Worm (Caenorhabditis elegans): ENCODE data around the gene pdi-1.

DNA sequence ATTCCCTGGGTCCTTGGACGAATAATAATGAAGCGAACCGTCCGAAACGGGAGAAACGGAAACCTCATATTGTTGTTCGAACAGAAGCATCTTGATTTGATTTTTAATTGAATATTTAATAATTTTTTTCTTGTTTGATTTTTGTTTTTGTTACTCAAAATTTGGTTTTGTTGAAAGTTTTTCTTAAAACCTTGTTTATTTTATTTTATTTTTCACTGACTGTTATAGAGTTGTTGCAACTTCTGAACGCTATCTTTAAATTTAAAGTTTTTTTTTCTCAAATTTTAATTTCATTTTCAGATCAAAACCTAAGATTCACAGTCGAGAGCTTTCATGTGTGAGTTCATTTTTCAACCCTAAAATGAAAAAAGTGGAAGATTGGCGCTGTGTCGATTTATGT, 7.8 kb upstream of the pdi-1 start, which contains the start of gene alkb-8:
- TF ChIP-seq fkh-10 (GFP tag; optimal IDR thresholded peaks at IDR 0.05) = no peak
- no peak for TF ChIP-seq ama-1 (optimal IDR thresholded peaks at IDR 0.05)
- no peak for TF ChIP-seq nhr-11 (tag; optimal IDR thresholded peaks at IDR 0.05)
- TF ChIP-seq ztf-11 (tag; optimal IDR thresholded peaks at IDR 0.05) = no peak
- TF ChIP-seq elt-3 (tag; optimal IDR thresholded peaks at IDR 0.05) = no peak
- no peak for TF ChIP-seq ZK546.5 (tag; optimal IDR thresholded peaks at IDR 0.05)
- TF ChIP-seq unc-62 (GFP tag; optimal IDR thresholded peaks at IDR 0.05) = no peak
- no peak for TF ChIP-seq ztf-4 (tag; optimal IDR thresholded peaks at IDR 0.05)
- TF ChIP-seq elt-2 (tag; optimal IDR thresholded peaks at IDR 0.05) = no peak
- no peak for TF ChIP-seq nhr-77 (tag; optimal IDR thresholded peaks at IDR 0.05)
- TF ChIP-seq mdl-1 (tag; optimal IDR thresholded peaks at IDR 0.05) = no peak
- TF ChIP-seq aly-2 (tag; optimal IDR thresholded peaks at IDR 0.05) = no peak
- TF ChIP-seq lin-15B (tag; optimal IDR thresholded peaks at IDR 0.05) = no peak
